Worm (Caenorhabditis elegans) whole organism, L4 larva: ENCODE measurements around the gene ins-22.

Experiments used
- ZK546.5 ChIP-seq, 2 experiments: sonication (generic microtip); optimal IDR thresholded peaks; 2 replicates each; lab custom pipeline; 2017; ENCODE audit warnings: missing biosample characterization in 2 of 2, missing genetic modification characterization in 2 of 2
- daf-12 ChIP-seq: fragments of 150-350 bp; optimal IDR thresholded peaks from 2 replicates; lab custom pipeline; 2014; ENCODE audit warnings: missing biosample characterization, missing genetic modification reagents, missing genetic modification characterization
- jun-1 ChIP-seq: fragments of 150-350 bp; optimal IDR thresholded peaks from 2 replicates; lab custom pipeline; 2014; ENCODE audit warnings: missing biosample characterization, missing genetic modification reagents, missing genetic modification characterization
- lsy-2 ChIP-seq, 2 experiments: fragments of 150-350 bp in 1 of 2; sonication (generic microtip) in 1 of 2; optimal IDR thresholded peaks; 2 replicates each; lab custom pipeline; 2014 to 2017; ENCODE audit warnings: missing biosample characterization in 2 of 2, missing genetic modification characterization in 2 of 2
- nhr-25 ChIP-seq: sonication (generic microtip); optimal IDR thresholded peaks from 2 replicates; lab custom pipeline; 2017; ENCODE audit warnings: missing genetic modification characterization, mild to moderate bottlenecking, missing compliant biosample characterization, antibody characterized with exemption, moderate library complexity, borderline replicate concordance; ENCODE audit not compliant: insufficient read depth
- pqm-1 ChIP-seq: sonication (generic microtip); optimal IDR thresholded peaks from 2 replicates; lab custom pipeline; 2017; ENCODE audit warnings: missing biosample characterization, missing genetic modification characterization
- tag-97 ChIP-seq: fragments of 200-800 bp; sonication (Bioruptor generic); IDR thresholded peaks from 2 replicates; pipeline ENCODE4 v1.3.6; 2022; ENCODE audit warnings: missing genetic modification characterization, missing compliant biosample characterization

ce11 chrIII:10023452-10023851 is 2.6 kb upstream of the ins-22 start, which contains the start of gene ins-21:
- TF ChIP-seq tag-97 (GFP tag; lab: Robert Waterston, UW) (no peak), pqm-1 (tag; lab: Kevin White, UChicago) (no peak), daf-12 (tag; lab: Kevin White, UChicago) (no peak), jun-1 (no peak), lsy-2 (tag; optimal IDR thresholded peaks at IDR 0.05; lab: Kevin White, UChicago) (no peak), ZK546.5 (tag; optimal IDR thresholded peaks at IDR 0.05; lab: Kevin White, UChicago) (no peak), nhr-25 (tag; lab: Kevin White, UChicago) (no peak)
